Worm (Caenorhabditis elegans): ENCODE data around the gene K02E2.1.

DNA sequence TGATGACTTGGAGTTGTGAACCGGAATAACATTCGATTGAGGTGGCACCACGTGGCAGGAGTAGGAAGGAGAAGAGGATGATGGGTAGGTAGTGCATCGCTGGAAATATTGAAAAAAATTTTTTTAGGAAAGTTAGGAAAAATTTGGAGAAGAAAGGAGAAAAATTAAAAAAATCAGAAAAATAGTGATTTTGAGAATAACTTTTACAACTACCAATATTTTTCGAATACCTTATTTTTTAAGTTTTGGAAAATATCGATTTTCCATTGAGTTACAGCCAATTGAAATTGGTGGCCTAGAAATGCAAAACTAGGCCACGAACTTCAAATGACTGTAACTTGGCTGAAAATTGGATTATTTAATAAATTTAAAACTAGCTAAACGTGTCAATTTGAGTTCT is 16.0 kb upstream of the K02E2.1 start, which contains the start of gene Y38H6A.5:
- TF ChIP-seq nhr-77 (tag; optimal IDR thresholded peaks at IDR 0.05) (no peak), lim-7 (GFP tag; IDR thresholded peaks at IDR 0.05) (no peak)
